Worm (Caenorhabditis elegans): ENCODE results near the gene F32G8.3.

DNA sequence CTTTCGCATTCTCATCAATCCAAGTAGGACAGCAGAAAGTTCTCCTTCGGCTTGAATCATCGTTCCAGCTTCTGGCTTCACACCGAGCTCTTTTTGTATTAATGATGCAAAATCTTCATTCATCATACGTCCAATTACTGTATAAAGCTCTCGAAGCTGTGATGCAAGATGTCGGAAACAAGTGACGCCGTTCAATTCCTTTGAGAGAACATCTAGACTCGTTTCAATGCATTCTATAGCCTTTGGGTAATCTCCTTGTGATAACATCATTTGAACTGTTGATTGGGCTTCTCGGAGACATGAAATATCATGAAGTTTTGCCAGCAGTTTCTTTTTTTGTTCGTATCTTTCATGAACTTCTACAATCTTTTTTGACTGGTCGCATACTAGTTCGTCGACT, 13.4 kb upstream of the F32G8.3 start:
- TF ChIP-seq hmg-20 (GFP tag; IDR thresholded peaks at IDR 0.05) (no peak), snpc-1.1 (tag; optimal IDR thresholded peaks at IDR 0.05; ENCODE audit: insufficient read depth) (no peak)
